Worm (Caenorhabditis elegans): ENCODE measurements around the gene exc-9.

exc-9 gene

ce11 chrIV:7946899-7947499, 6.2 kb upstream of the exc-9 start, which contains the start of gene F20D12.12:
TSS of gene F20D12.12 (plus strand) at chrIV:7947440.
- TF ChIP-seq grh-1 (GFP tag; IDR thresholded peaks at IDR 0.05): peak; percentile 71
- peak; percentile 47 to 80 for TF ChIP-seq lin-35 (GFP tag; optimal IDR thresholded peaks at IDR 0.05)
- peak; percentile 75 for TF ChIP-seq nhr-20 (tag; optimal IDR thresholded peaks at IDR 0.05)
- peak; percentile 76 for TF ChIP-seq lin-13 (GFP tag; optimal IDR thresholded peaks at IDR 0.05)
- TF ChIP-seq F16B12.6 (tag; optimal IDR thresholded peaks at IDR 0.05): peak; percentile 88
- peak; percentile 81 for TF ChIP-seq rnt-1 (tag; optimal IDR thresholded peaks at IDR 0.05)
- peak; percentile 69; the same call in 1 of the 2 replicates for TF ChIP-seq unc-98 (GFP tag; IDR thresholded peaks at IDR 0.05)
- peak; percentile 52 for TF ChIP-seq blmp-1 (tag; optimal IDR thresholded peaks at IDR 0.05)
- peak; percentile 76 for TF ChIP-seq lin-14 (GFP tag; optimal IDR thresholded peaks at IDR 0.05)
- peak; percentile 45 for TF ChIP-seq skn-1 (tag; optimal IDR thresholded peaks at IDR 0.05)
- peak; percentile 87 for TF ChIP-seq ceh-88 (GFP tag; IDR thresholded peaks at IDR 0.05)
- TF ChIP-seq nhr-90 (tag; optimal IDR thresholded peaks at IDR 0.05; ENCODE audit: poor library complexity): peak; percentile 39
- peak; percentile 88 to 98 for TF ChIP-seq lsy-2 (tag; optimal IDR thresholded peaks at IDR 0.05)
- peak; percentile 19 for TF ChIP-seq irx-1 (tag; optimal IDR thresholded peaks at IDR 0.05)
- TF ChIP-seq jun-1 (tag; optimal IDR thresholded peaks at IDR 0.05): peak; percentile 39
- peak; percentile 84 for TF ChIP-seq nhr-71 (tag; optimal IDR thresholded peaks at IDR 0.05)
- peak; percentile 43 to 65 (median 64) for TF ChIP-seq dpl-1 (GFP tag; optimal IDR thresholded peaks at IDR 0.05)
- TF ChIP-seq vab-15 (tag; optimal IDR thresholded peaks at IDR 0.05): peak; percentile 32
- peak; percentile 17 to 77 (median 32) for TF ChIP-seq ceh-82 (tag; optimal IDR thresholded peaks at IDR 0.05)
- peak; percentile 53 for TF ChIP-seq xbp-1 (tag; optimal IDR thresholded peaks at IDR 0.05)
- peak; percentile 68 for TF ChIP-seq nhr-85 (tag)
- peak; percentile 46 for TF ChIP-seq lin-15B (tag; optimal IDR thresholded peaks at IDR 0.05)
- peak in 1 of 6 experiments; percentile 25 for TF ChIP-seq elt-3 (tag; optimal IDR thresholded peaks at IDR 0.05)
- TF ChIP-seq fkh-8 (tag; optimal IDR thresholded peaks at IDR 0.05): peak; percentile 75
- TF ChIP-seq nhr-47 (tag; optimal IDR thresholded peaks at IDR 0.05): peak; percentile 73
- peak; percentile 64 for TF ChIP-seq swsn-7 (tag; optimal IDR thresholded peaks at IDR 0.05)
- peak in 1 of 2 experiments; percentile 48 for TF ChIP-seq ztf-11 (tag; optimal IDR thresholded peaks at IDR 0.05)
- TF ChIP-seq unc-130 (tag; optimal IDR thresholded peaks at IDR 0.05): peak; percentile 57
- TF ChIP-seq efl-1 (optimal IDR thresholded peaks at IDR 0.05): peak; percentile 69 to 78
- peak; percentile 62 to 96 for TF ChIP-seq efl-1 (GFP tag; optimal IDR thresholded peaks at IDR 0.05 in 1 of 2)
- TF ChIP-seq isw-1 (GFP tag; IDR thresholded peaks at IDR 0.05): peak; percentile 91
- TF ChIP-seq pax-3 (tag; optimal IDR thresholded peaks at IDR 0.05): peak; percentile 54
- peak; percentile 28 for TF ChIP-seq ceh-8 (GFP tag; optimal IDR thresholded peaks at IDR 0.05)
- TF ChIP-seq nhr-77 (tag; optimal IDR thresholded peaks at IDR 0.05): peak; percentile 39
- peak; percentile 69 for TF ChIP-seq tbx-2 (tag; optimal IDR thresholded peaks at IDR 0.05)
- TF ChIP-seq mdl-1 (tag; optimal IDR thresholded peaks at IDR 0.05): peak in 1 of 2 experiments; percentile 45
- peak; percentile 49 for TF ChIP-seq unc-86 (tag; optimal IDR thresholded peaks at IDR 0.05)
- TF ChIP-seq nhr-19 (GFP tag; conservative IDR thresholded peaks at IDR 0.05): peak; percentile 91
- peak; percentile 69 for TF ChIP-seq C16A3.4 (tag; optimal IDR thresholded peaks at IDR 0.05)
- TF ChIP-seq mep-1 (tag; optimal IDR thresholded peaks at IDR 0.05): peak; percentile 67
- TF ChIP-seq dsc-1 (tag; optimal IDR thresholded peaks at IDR 0.05): peak; percentile 35
- TF ChIP-seq fos-1 (tag; optimal IDR thresholded peaks at IDR 0.05): peak; percentile 16
- TF ChIP-seq snu-23 (GFP tag; optimal IDR thresholded peaks at IDR 0.05): peak; percentile 75
- TF ChIP-seq mab-9 (GFP tag; IDR thresholded peaks at IDR 0.05): peak; percentile 73
